Fruit fly (Drosophila melanogaster): ENCODE results near the gene oc.
A peak's percentile ranks its signal among the peaks of the same experiment; 100 is the strongest.

Gene oc

DNA sequence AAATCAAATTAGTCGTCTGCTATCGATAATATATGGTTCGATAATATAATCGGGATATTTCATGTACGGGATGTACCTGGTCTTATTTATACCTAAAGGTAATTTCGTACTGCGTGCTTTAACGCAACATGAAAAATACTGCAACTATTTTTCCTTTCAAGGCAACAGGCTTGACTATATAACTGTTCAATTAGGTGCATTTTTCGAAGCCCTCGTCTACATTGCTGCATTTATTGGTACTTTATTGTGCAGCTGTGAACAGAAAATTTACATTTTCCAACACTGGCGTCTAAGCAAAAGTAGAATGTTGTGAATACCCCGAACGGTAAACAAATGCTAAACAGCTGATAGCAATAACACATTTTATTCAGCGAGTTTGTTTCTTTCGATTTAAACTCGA is 39.5 kb upstream of the oc start, which contains the start of the genes Ppt1 and Ogg1 (continued):
- peak; percentile 87 for TF ChIP-seq CG8290 (GFP tag; optimal IDR thresholded peaks at IDR 0.05)
- TF ChIP-seq CG8290 (tag; optimal IDR thresholded peaks at IDR 0.05): peak; percentile 76 to 80
- peak; percentile 30 for TF ChIP-seq CG8089 (GFP tag; optimal IDR thresholded peaks at IDR 0.05)
- peak; percentile 67 for TF ChIP-seq trem (tag; optimal IDR thresholded peaks at IDR 0.05)
- peak; percentile 59 for TF ChIP-seq Hmr (GFP tag; optimal IDR thresholded peaks at IDR 0.05)
- peak; percentile 24 for TF ChIP-seq CG1233 (GFP tag; optimal IDR thresholded peaks at IDR 0.05)
- no peak for TF ChIP-seq sr (GFP tag; IDR thresholded peaks at IDR 0.05)
- peak; percentile 39 for TF ChIP-seq CG13296 (GFP tag; optimal IDR thresholded peaks at IDR 0.05)
- peak; percentile 21 for TF ChIP-seq CG12071 (GFP tag; optimal IDR thresholded peaks at IDR 0.05)
- TF ChIP-seq Neu2 (GFP tag; optimal IDR thresholded peaks at IDR 0.05; ENCODE audit: borderline replicate concordance): no peak
- no peak for TF ChIP-seq CG11093 (GFP tag; IDR thresholded peaks at IDR 0.05)
- peak; percentile 42 for TF ChIP-seq CG12942 (GFP tag; optimal IDR thresholded peaks at IDR 0.05)
- no peak for TF ChIP-seq oc (tag; optimal IDR thresholded peaks at IDR 0.05)
- TF ChIP-seq CG1832 (GFP tag; optimal IDR thresholded peaks at IDR 0.05): no peak
- no peak for TF ChIP-seq TFAM (GFP tag; optimal IDR thresholded peaks at IDR 0.05)
- peak; percentile 43 for TF ChIP-seq CG10979 (tag; optimal IDR thresholded peaks at IDR 0.05)
- peak; percentile 42 for TF ChIP-seq sob (GFP tag; IDR thresholded peaks at IDR 0.05)
- no peak for TF ChIP-seq CG8281 (tag; optimal IDR thresholded peaks at IDR 0.05)
- TF ChIP-seq dati (GFP tag; IDR thresholded peaks at IDR 0.05): no peak
- peak; percentile 32 for TF ChIP-seq ems (GFP tag; optimal IDR thresholded peaks at IDR 0.05)
- TF ChIP-seq zfh1 (GFP tag; IDR thresholded peaks at IDR 0.05): peak; percentile 52; the same call in 2 of the 3 replicates
- peak; percentile 60 for TF ChIP-seq Scr (GFP tag; IDR thresholded peaks at IDR 0.05; ENCODE audit: partially characterized antibody)
- TF ChIP-seq CG3281 (GFP tag; optimal IDR thresholded peaks at IDR 0.05): peak; percentile 51
- TF ChIP-seq CG13424 (tag; optimal IDR thresholded peaks at IDR 0.05): peak; percentile 57
- peak; percentile 37; the same call in 1 of the 3 replicates for TF ChIP-seq CG17361 (GFP tag; IDR thresholded peaks at IDR 0.05)
- no peak for TF ChIP-seq br (optimal IDR thresholded peaks at IDR 0.05)
- TF ChIP-seq jing (GFP tag; optimal IDR thresholded peaks at IDR 0.05): no peak
- TF ChIP-seq CG1647 (GFP tag; optimal IDR thresholded peaks at IDR 0.05): peak; percentile 49
- TF ChIP-seq Ptx1 (GFP tag; IDR thresholded peaks at IDR 0.05): peak; percentile 67
- peak; percentile 61; the same call in 1 of the 2 replicates for TF ChIP-seq unc-4 (GFP tag; IDR thresholded peaks at IDR 0.05; ENCODE audit: partially characterized antibody)
- no peak for TF ChIP-seq trh (GFP tag; optimal IDR thresholded peaks at IDR 0.05)
- no peak for TF ChIP-seq CG5180 (GFP tag; optimal IDR thresholded peaks at IDR 0.05)
- no peak for TF ChIP-seq Taf1 (GFP tag; IDR thresholded peaks at IDR 0.05)
- TF ChIP-seq corto (GFP tag; optimal IDR thresholded peaks at IDR 0.05): no peak
- peak; percentile 19 for TF ChIP-seq nom (GFP tag; optimal IDR thresholded peaks at IDR 0.05)
- peak; percentile 23 for TF ChIP-seq CG3995 (GFP tag; optimal IDR thresholded peaks at IDR 0.05)
- TF ChIP-seq Sox100B (GFP tag; optimal IDR thresholded peaks at IDR 0.05): peak; percentile 26
- peak; percentile 55 for TF ChIP-seq Fer1 (GFP tag; optimal IDR thresholded peaks at IDR 0.05)
- TF ChIP-seq CG32767 (GFP tag; IDR thresholded peaks at IDR 0.05): no peak
- TF ChIP-seq CG17359 (tag; optimal IDR thresholded peaks at IDR 0.05): peak; percentile 41
- peak; percentile 57 for TF ChIP-seq CG2712 (tag; optimal IDR thresholded peaks at IDR 0.05)
- TF ChIP-seq tna (GFP tag; IDR thresholded peaks at IDR 0.05; ENCODE audit: partially characterized antibody): no peak
- TF ChIP-seq fd64A (GFP tag; optimal IDR thresholded peaks at IDR 0.05): no peak
- no peak for TF ChIP-seq ara (GFP tag; IDR thresholded peaks at IDR 0.05)
- TF ChIP-seq CG32772 (GFP tag; IDR thresholded peaks at IDR 0.05): no peak
- TF ChIP-seq pros (GFP tag; optimal IDR thresholded peaks at IDR 0.05): no peak
- TF ChIP-seq Atf6 (GFP tag; IDR thresholded peaks at IDR 0.05): no peak
- TF ChIP-seq H2.0 (GFP tag; IDR thresholded peaks at IDR 0.05): 0 out of 2 replicates have a peak, but pooled peaks have one; percentile 17
- peak; percentile 32 for TF ChIP-seq CG4854 (GFP tag; optimal IDR thresholded peaks at IDR 0.05)
- peak; percentile 57 for TF ChIP-seq CG4424 (GFP tag; optimal IDR thresholded peaks at IDR 0.05)
- TF ChIP-seq Adf1 (GFP tag; IDR thresholded peaks at IDR 0.05): no peak
- no peak for TF ChIP-seq CG6765 (GFP tag; optimal IDR thresholded peaks at IDR 0.05)
